Fruit fly (Drosophila melanogaster) whole organism, wandering third instar larva: ENCODE data around the gene snsl.

Experiments used
- Abd-B ChIP-seq: fragments of >200 bp; optimal IDR thresholded peaks from 2 replicates; lab custom pipeline; 2017; ENCODE audit warnings: missing biosample characterization, missing genetic modification characterization
- Hr78 ChIP-seq: fragments of >200 bp; optimal IDR thresholded peaks from 2 replicates; lab custom pipeline; 2017; ENCODE audit warnings: missing biosample characterization, missing genetic modification characterization
- Hr83 ChIP-seq: fragments of 200-300 bp; sonication (Bioruptor generic); optimal IDR thresholded peaks from 2 replicates; lab custom pipeline; 2016; ENCODE audit warnings: missing biosample characterization, mild to moderate bottlenecking, missing genetic modification characterization, moderate library complexity; ENCODE audit not compliant: poor library complexity, severe bottlenecking
- Myc ChIP-seq: fragments of >200 bp; optimal IDR thresholded peaks from 2 replicates; lab custom pipeline; 2017
- Vsx2 ChIP-seq: fragments of 200-300, 225-300 bp; sonication (Bioruptor generic); optimal IDR thresholded peaks from 2 replicates; lab custom pipeline; 2018; ENCODE audit warnings: missing biosample characterization, missing genetic modification characterization; ENCODE audit not compliant: partially characterized antibody
- br ChIP-seq: fragments of 200-800 bp; sonication (Bioruptor generic); optimal IDR thresholded peaks from 2 replicates; lab custom pipeline; 2016; ENCODE audit warnings: missing biosample characterization, missing genetic modification characterization
- brk ChIP-seq: fragments of 200-800 bp; sonication (Bioruptor generic); optimal IDR thresholded peaks from 2 replicates; lab custom pipeline; 2016; ENCODE audit warnings: missing biosample characterization, mild to moderate bottlenecking, missing genetic modification characterization
- dl ChIP-seq, 2 experiments: fragments of 175-275, 200-275 bp in 1 of 2; fragments of 200-275 bp in 1 of 2; sonication (Bioruptor generic); optimal IDR thresholded peaks; lab custom pipeline; 2018; ENCODE audit warnings: mild to moderate bottlenecking in 2 of 2, missing biosample characterization in 2 of 2, missing genetic modification characterization in 2 of 2, moderate library complexity in 2 of 2; ENCODE audit not compliant: partially characterized antibody in 2 of 2, insufficient read depth in 1 of 2
- h ChIP-seq: fragments of 200-800 bp; sonication (Bioruptor generic); optimal IDR thresholded peaks from 3 replicates; lab custom pipeline; 2016; ENCODE audit warnings: missing biosample characterization, mild to moderate bottlenecking, missing genetic modification characterization
- lola ChIP-seq: fragments of >200 bp; optimal IDR thresholded peaks from 2 replicates; lab custom pipeline; 2017; ENCODE audit warnings: missing biosample characterization, missing genetic modification characterization
- psq ChIP-seq: fragments of 200-800 bp; sonication (Bioruptor generic); optimal IDR thresholded peaks from 3 replicates; lab custom pipeline; 2017; ENCODE audit warnings: missing biosample characterization, mild to moderate bottlenecking, missing genetic modification characterization, moderate library complexity
- rgr ChIP-seq: fragments of 200-800 bp; sonication (Bioruptor generic); optimal IDR thresholded peaks from 3 replicates; lab custom pipeline; 2016; ENCODE audit warnings: missing biosample characterization, mild to moderate bottlenecking, missing genetic modification characterization
- tai ChIP-seq: sonication (Bioruptor generic); optimal IDR thresholded peaks from 2 replicates; lab custom pipeline; 2016; ENCODE audit warnings: missing biosample characterization, missing genetic modification characterization
- usp ChIP-seq: fragments of >200 bp; optimal IDR thresholded peaks from 2 replicates; lab custom pipeline; 2017; ENCODE audit warnings: missing biosample characterization, missing genetic modification characterization

DNA sequence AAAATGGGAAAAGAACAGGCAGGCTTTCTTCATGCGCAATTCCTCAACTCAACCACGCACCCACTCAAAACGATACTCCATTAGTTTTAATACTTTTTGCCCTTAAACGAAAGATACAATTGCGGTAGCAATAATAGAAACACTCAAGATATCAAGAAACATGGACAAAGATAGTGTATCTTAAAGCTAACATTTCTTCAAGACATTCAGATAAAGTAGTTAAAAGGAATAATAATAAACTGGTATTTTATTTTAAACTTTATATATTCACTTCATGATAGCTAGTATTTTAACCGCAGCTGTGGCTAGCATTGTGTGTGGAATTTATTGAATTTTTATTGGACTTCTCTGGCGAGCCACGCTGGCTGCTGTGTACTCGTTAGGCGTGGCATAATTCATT, 50.4 kb downstream of the snsl start:
- TF ChIP-seq Abd-B (GFP tag; lab: Kevin White, UChicago), result no peak
- no peak for TF ChIP-seq Vsx2
- no peak for TF ChIP-seq Hr78 (GFP tag; lab: Kevin White, UChicago)
- no peak for TF ChIP-seq psq (GFP tag; lab: Kevin White, UChicago)
- no peak for TF ChIP-seq h (GFP tag; lab: Kevin White, UChicago)
- TF ChIP-seq Hr83, result no peak
- no peak for TF ChIP-seq brk
- TF ChIP-seq usp (GFP tag; lab: Kevin White, UChicago), result no peak
- no peak for TF ChIP-seq Myc (lab: Kevin White, UChicago)
- no peak for TF ChIP-seq br (GFP tag; lab: Kevin White, UChicago)
- no peak for TF ChIP-seq lola (GFP tag; lab: Kevin White, UChicago)
- peak; percentile 3 for TF ChIP-seq rgr (GFP tag; lab: Kevin White, UChicago)
- TF ChIP-seq dl (GFP tag; optimal IDR thresholded peaks at IDR 0.05; lab: Kevin White, UChicago; ENCODE audit: insufficient read depth in 1 of 2, partially characterized antibody in 2 of 2), result no peak
- no peak for TF ChIP-seq tai (GFP tag; lab: Kevin White, UChicago)
